Fruit fly (Drosophila melanogaster) Kc167 (cell line): ENCODE results near the gene Fntb.

Experiments used
- h ChIP-seq: fragments of >200 bp; optimal IDR thresholded peaks from 3 replicates; lab custom pipeline; 2018; ENCODE audit warnings: missing external identifiers
- insv ChIP-seq: fragments of >200 bp; optimal IDR thresholded peaks from 3 replicates; lab custom pipeline; 2018; ENCODE audit warnings: missing external identifiers

dm6 chr3R:16436374-16437037, 3.7 kb downstream of the Fntb start, which contains the start of gene mRpS33:
- no peak for TF ChIP-seq h (lab: Kevin White, UChicago)
- no peak for TF ChIP-seq insv (lab: Kevin White, UChicago)
